Fruit fly (Drosophila melanogaster) whole organism, embryonic: ENCODE measurements around the gene CG10185.

Experiments
- Bteb2 ChIP-seq: fragments of 200-800 bp; sonication (Bioruptor generic); optimal IDR thresholded peaks from 2 replicates; lab custom pipeline; 2016; ENCODE audit warnings: missing biosample characterization, missing genetic modification characterization
- CG10274 ChIP-seq: fragments of 200-800 bp; sonication (Bioruptor generic); optimal IDR thresholded peaks from 3 replicates; lab custom pipeline; 2017; ENCODE audit warnings: missing biosample characterization, mild to moderate bottlenecking, missing genetic modification characterization
- CG10979 ChIP-seq: fragments of 200-800 bp; sonication (Bioruptor generic); optimal IDR thresholded peaks from 2 replicates; lab custom pipeline; 2018; ENCODE audit warnings: missing biosample characterization, mild to moderate bottlenecking, missing genetic modification characterization, moderate library complexity
- CG11696 ChIP-seq: fragments of 200-800 bp; sonication (Bioruptor generic); IDR thresholded peaks from 2 replicates; pipeline ENCODE4 v1.3.6; 2022; ENCODE audit warnings: missing biosample characterization, missing genetic modification characterization
- CG12391 ChIP-seq: fragments of 200-800 bp; sonication (Bioruptor generic); optimal IDR thresholded peaks from 3 replicates; lab custom pipeline; 2018; ENCODE audit warnings: missing biosample characterization, mild to moderate bottlenecking, missing genetic modification characterization, moderate library complexity
- CG13296 ChIP-seq: fragments of 200-800 bp; sonication (Bioruptor generic); optimal IDR thresholded peaks from 3 replicates; lab custom pipeline; 2018; ENCODE audit warnings: missing biosample characterization, mild to moderate bottlenecking, missing genetic modification characterization
- CG14965 ChIP-seq: fragments of 200-800 bp; sonication (Bioruptor generic); optimal IDR thresholded peaks from 2 replicates; lab custom pipeline; 2016; ENCODE audit warnings: missing biosample characterization, missing genetic modification characterization, borderline replicate concordance
- CG1529 ChIP-seq: fragments of 200-800 bp; sonication (Bioruptor generic); optimal IDR thresholded peaks from 3 replicates; lab custom pipeline; 2018; ENCODE audit warnings: missing biosample characterization, missing genetic modification characterization
- CG1603 ChIP-seq: fragments of 200-800 bp; sonication (Bioruptor generic); optimal IDR thresholded peaks from 2 replicates; lab custom pipeline; 2019; ENCODE audit warnings: missing biosample characterization, mild to moderate bottlenecking, missing genetic modification characterization, moderate library complexity
- CG16863 ChIP-seq: fragments of 200-800 bp; sonication (Bioruptor generic); optimal IDR thresholded peaks from 3 replicates; lab custom pipeline; 2016; ENCODE audit warnings: missing biosample characterization, missing genetic modification characterization
- CG18619 ChIP-seq: fragments of 200-800 bp; sonication (Bioruptor generic); optimal IDR thresholded peaks from 3 replicates; lab custom pipeline; 2017; ENCODE audit warnings: missing biosample characterization, mild to moderate bottlenecking, missing genetic modification characterization
- CG2116 ChIP-seq: fragments of 200-800 bp; sonication (Bioruptor generic); optimal IDR thresholded peaks from 3 replicates; lab custom pipeline; 2018; ENCODE audit warnings: missing biosample characterization, mild to moderate bottlenecking, missing genetic modification characterization
- CG2129 ChIP-seq: fragments of 200-800 bp; sonication (Bioruptor generic); IDR thresholded peaks from 2 replicates; pipeline ENCODE4 v1.3.6; 2022; ENCODE audit warnings: missing biosample characterization, missing genetic modification characterization; ENCODE audit not compliant: partially characterized antibody
- CG30020 ChIP-seq: fragments of 200-800 bp; optimal IDR thresholded peaks from 2 replicates; lab custom pipeline; 2019; ENCODE audit warnings: missing biosample characterization, mild to moderate bottlenecking, missing genetic modification characterization, moderate library complexity
- CG3163 ChIP-seq: fragments of 200-800 bp; sonication (Bioruptor generic); optimal IDR thresholded peaks from 3 replicates; lab custom pipeline; 2016; ENCODE audit warnings: missing biosample characterization, missing genetic modification characterization
- CG32532 ChIP-seq: fragments of 200-800 bp; sonication (Bioruptor generic); IDR thresholded peaks from 2 replicates; pipeline ENCODE4 v1.3.6; 2022; ENCODE audit warnings: missing biosample characterization, missing genetic modification characterization
- CG3847 ChIP-seq: fragments of 200-800 bp; sonication (Bioruptor generic); IDR thresholded peaks from 2 replicates; pipeline ENCODE4 v1.3.6; 2022; ENCODE audit warnings: missing biosample characterization, missing genetic modification characterization
- CG4854 ChIP-seq: fragments of 200-800 bp; sonication (Bioruptor generic); optimal IDR thresholded peaks from 2 replicates; lab custom pipeline; 2016; ENCODE audit warnings: missing biosample characterization, missing genetic modification characterization, inconsistent platforms
- CG5180 ChIP-seq: fragments of 200-800 bp; sonication (Bioruptor generic); optimal IDR thresholded peaks from 3 replicates; lab custom pipeline; 2017; ENCODE audit warnings: missing biosample characterization, missing genetic modification characterization, mild to moderate bottlenecking, moderate library complexity, missing genetic modification reagents
- CG7987 ChIP-seq: fragments of 200-800 bp; sonication (Bioruptor generic); optimal IDR thresholded peaks from 2 replicates; lab custom pipeline; 2018; ENCODE audit warnings: missing biosample characterization, mild to moderate bottlenecking, missing genetic modification characterization, moderate library complexity
- CG8089 ChIP-seq: fragments of 200-800 bp; sonication (Bioruptor generic); optimal IDR thresholded peaks from 3 replicates; lab custom pipeline; 2016; ENCODE audit warnings: missing biosample characterization, missing genetic modification characterization
- CG8944 ChIP-seq: fragments of 200-800 bp; sonication (Bioruptor generic); optimal IDR thresholded peaks from 3 replicates; lab custom pipeline; 2016; ENCODE audit warnings: missing biosample characterization, missing genetic modification characterization
- CG9876 ChIP-seq: fragments of 200-800 bp; sonication (Bioruptor generic); optimal IDR thresholded peaks from 2 replicates; lab custom pipeline; 2016; ENCODE audit warnings: missing biosample characterization, missing genetic modification characterization
- CrebB ChIP-seq: fragments of 200-800 bp; sonication (Bioruptor generic); optimal IDR thresholded peaks from 3 replicates; lab custom pipeline; 2018; ENCODE audit warnings: missing biosample characterization, mild to moderate bottlenecking, missing genetic modification characterization
- Opbp ChIP-seq: fragments of 200-800 bp; sonication (Bioruptor generic); IDR thresholded peaks from 3 replicates; pipeline ENCODE4 v1.3.6; 2022; ENCODE audit warnings: missing biosample characterization, missing genetic modification characterization; ENCODE audit not compliant: partially characterized antibody
- Pdp1 ChIP-seq, 2 experiments: fragments of 200-800 bp; sonication (Bioruptor generic); optimal IDR thresholded peaks; 3 replicates each; lab custom pipeline; 2016; ENCODE audit warnings: missing biosample characterization in 2 of 2, missing genetic modification characterization in 2 of 2, mild to moderate bottlenecking in 1 of 2, moderate library complexity in 1 of 2
- Rx ChIP-seq: fragments of 200-800 bp; sonication (Bioruptor generic); IDR thresholded peaks from 2 replicates; pipeline ENCODE4 v1.3.6; 2022; ENCODE audit warnings: missing biosample characterization, missing genetic modification characterization
- Sry-δ ChIP-seq: fragments of 200-800 bp; sonication (Bioruptor generic); optimal IDR thresholded peaks from 2 replicates; lab custom pipeline; 2016; ENCODE audit warnings: missing biosample characterization, missing genetic modification characterization
- Stat92E ChIP-seq, 3 experiments: fragments of >200 bp in 2 of 3; fragments of 200-800 bp in 1 of 3; sonication (Bioruptor generic) in 1 of 3; optimal IDR thresholded peaks; 2 replicates each; lab custom pipeline; 2017 to 2019; ENCODE audit warnings: missing biosample characterization in 3 of 3, missing genetic modification characterization in 3 of 3, mild to moderate bottlenecking in 1 of 3, moderate library complexity in 1 of 3
- aop ChIP-seq: fragments of 200-800 bp; sonication (Bioruptor generic); IDR thresholded peaks from 2 replicates; pipeline ENCODE4 v1.3.6; 2022; ENCODE audit warnings: missing biosample characterization, missing genetic modification characterization
- danr ChIP-seq: fragments of 200-800 bp; sonication (Bioruptor generic); IDR thresholded peaks from 2 replicates; pipeline ENCODE4 v1.3.6; 2022; ENCODE audit warnings: missing biosample characterization, missing genetic modification characterization
- dm ChIP-seq: fragments of 200-800 bp; sonication (Bioruptor generic); optimal IDR thresholded peaks from 3 replicates; lab custom pipeline; 2016; ENCODE audit warnings: missing biosample characterization, missing genetic modification characterization
- dmrt11E ChIP-seq: fragments of 200-800 bp; sonication (Bioruptor generic); optimal IDR thresholded peaks from 3 replicates; lab custom pipeline; 2018; ENCODE audit warnings: missing biosample characterization, mild to moderate bottlenecking, missing genetic modification characterization, moderate library complexity
- ewg ChIP-seq: fragments of 200-800 bp; sonication (Bioruptor generic); optimal IDR thresholded peaks from 3 replicates; lab custom pipeline; 2017; ENCODE audit warnings: mild to moderate bottlenecking, missing biosample characterization, missing genetic modification reagents, missing genetic modification characterization
- gcm2 ChIP-seq: fragments of 200-800 bp; sonication (Bioruptor generic); optimal IDR thresholded peaks from 2 replicates; lab custom pipeline; 2016; ENCODE audit warnings: missing biosample characterization, missing genetic modification characterization
- gfzf ChIP-seq: fragments of 200-800 bp; sonication (Bioruptor generic); optimal IDR thresholded peaks from 2 replicates; lab custom pipeline; 2016; ENCODE audit warnings: missing biosample characterization, mild to moderate bottlenecking, missing genetic modification characterization, moderate library complexity
- hb ChIP-seq: fragments of 200-800 bp; sonication (Bioruptor generic); IDR thresholded peaks from 3 replicates; pipeline ENCODE4 v1.3.6; 2022; ENCODE audit warnings: missing biosample characterization, missing genetic modification characterization; ENCODE audit not compliant: partially characterized antibody
- kay ChIP-seq: fragments of 200-800 bp; sonication (Bioruptor generic); optimal IDR thresholded peaks from 2 replicates; lab custom pipeline; 2016; ENCODE audit warnings: missing biosample characterization, missing genetic modification characterization
- knrl ChIP-seq: fragments of 200-800 bp; sonication (Bioruptor generic); IDR thresholded peaks from 3 replicates; pipeline ENCODE4 v1.3.6; 2022; ENCODE audit warnings: missing biosample characterization, missing genetic modification characterization; ENCODE audit not compliant: partially characterized antibody
- lbe ChIP-seq: fragments of 200-800 bp; sonication (Bioruptor generic); optimal IDR thresholded peaks from 2 replicates; lab custom pipeline; 2016; ENCODE audit warnings: missing biosample characterization, mild to moderate bottlenecking, missing genetic modification characterization
- nau ChIP-seq: fragments of 200-800 bp; sonication (Bioruptor generic); optimal IDR thresholded peaks from 3 replicates; lab custom pipeline; 2017; ENCODE audit warnings: missing biosample characterization, mild to moderate bottlenecking, missing genetic modification characterization, missing genetic modification reagents
- pan ChIP-seq, 4 experiments: fragments of >200 bp in 3 of 4; fragments of 200-800 bp in 1 of 4; sonication (Bioruptor generic) in 1 of 4; optimal IDR thresholded peaks in 3 of 4; IDR thresholded peaks in 1 of 4; 2 replicates each; pipeline versions ENCODE4 v1.3.6 to Lab custom; 2017 to 2022; ENCODE audit warnings: missing biosample characterization in 2 of 4, missing genetic modification characterization in 2 of 4, mixed read lengths in 1 of 4
- pfk ChIP-seq: fragments of 200-800 bp; sonication (Bioruptor generic); optimal IDR thresholded peaks from 2 replicates; lab custom pipeline; 2018; ENCODE audit warnings: missing biosample characterization, mild to moderate bottlenecking, missing genetic modification characterization, moderate library complexity
- repo ChIP-seq: fragments of 200-800 bp; sonication (Bioruptor generic); optimal IDR thresholded peaks from 2 replicates; lab custom pipeline; 2016; ENCODE audit warnings: missing biosample characterization, missing genetic modification characterization
- sisA ChIP-seq: fragments of 200-800 bp; sonication (Bioruptor generic); IDR thresholded peaks from 2 replicates; pipeline ENCODE4 v1.3.6; 2022; ENCODE audit warnings: missing biosample characterization, missing genetic modification characterization
- slou ChIP-seq: fragments of 200-800 bp; sonication (Bioruptor generic); optimal IDR thresholded peaks from 3 replicates; lab custom pipeline; 2016; ENCODE audit warnings: missing biosample characterization, missing genetic modification characterization
- tll ChIP-seq, 2 experiments: fragments of 200-800 bp in 1 of 2; fragments of >200 bp in 1 of 2; sonication (Bioruptor generic) in 1 of 2; optimal IDR thresholded peaks; 2 replicates each; lab custom pipeline; 2017 to 2019; ENCODE audit warnings: missing biosample characterization in 2 of 2, missing genetic modification characterization in 2 of 2, mild to moderate bottlenecking in 1 of 2, moderate library complexity in 1 of 2
- tna ChIP-seq: fragments of 200-800 bp; sonication (Bioruptor generic); IDR thresholded peaks from 2 replicates; pipeline ENCODE4 v1.3.6; 2022; ENCODE audit warnings: missing biosample characterization, missing genetic modification characterization; ENCODE audit not compliant: partially characterized antibody
- unpg ChIP-seq: fragments of 200-800 bp; sonication (Bioruptor generic); optimal IDR thresholded peaks from 3 replicates; lab custom pipeline; 2018; ENCODE audit warnings: missing biosample characterization, mild to moderate bottlenecking, missing genetic modification characterization, moderate library complexity

The CG10185 gene

DNA sequence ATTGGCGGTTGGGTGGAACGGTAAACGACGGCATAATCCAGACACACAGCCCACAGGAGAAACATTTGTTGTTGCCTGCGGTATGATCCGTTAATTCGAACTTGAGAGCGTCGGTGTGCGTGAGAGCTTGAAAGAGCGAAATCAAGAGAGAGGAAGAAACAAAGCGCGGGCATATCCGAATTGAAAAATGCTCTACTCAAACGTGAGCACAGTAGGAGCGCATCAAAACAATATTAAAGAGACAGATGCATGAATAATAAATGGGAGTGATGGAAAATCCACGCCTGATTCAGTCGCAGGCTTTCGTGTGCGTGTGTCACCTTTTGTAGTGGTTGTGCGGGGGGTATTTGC, 16.1 kb downstream of the CG10185 start (continued):
- TF ChIP-seq gfzf: no peak
- no peak for TF ChIP-seq CG2116
- no peak for TF ChIP-seq CG1603 (tag; lab: Kevin White, UChicago)
- TF ChIP-seq CG5180 (GFP tag; lab: Kevin White, UChicago): peak; percentile 69
- TF ChIP-seq danr: no peak
- TF ChIP-seq CG3163 (GFP tag; lab: Kevin White, UChicago): peak; percentile 75
- TF ChIP-seq CG4854 (GFP tag; lab: Kevin White, UChicago): no peak
- no peak for TF ChIP-seq CG10979 (tag; lab: Kevin White, UChicago)
- TF ChIP-seq knrl (GFP tag; lab: Robert Waterston, UW): no peak
- TF ChIP-seq CG1529 (GFP tag; lab: Kevin White, UChicago): no peak
- TF ChIP-seq gcm2 (GFP tag; lab: Kevin White, UChicago): no peak
- no peak for TF ChIP-seq CG18619
- no peak for TF ChIP-seq CrebB
- TF ChIP-seq unpg (GFP tag; lab: Kevin White, UChicago): no peak
- TF ChIP-seq CG10274 (GFP tag; lab: Kevin White, UChicago): peak; percentile 88
- TF ChIP-seq CG14965: no peak
- TF ChIP-seq tll (GFP tag; optimal IDR thresholded peaks at IDR 0.05; lab: Kevin White, UChicago): no peak
- no peak for TF ChIP-seq aop (GFP tag; lab: Robert Waterston, UW)
- TF ChIP-seq CG7987 (GFP tag; lab: Kevin White, UChicago): no peak
- TF ChIP-seq CG2129: no peak
- no peak for TF ChIP-seq dm (GFP tag; lab: Kevin White, UChicago)
- TF ChIP-seq kay (GFP tag; lab: Kevin White, UChicago): no peak
- no peak for TF ChIP-seq CG30020 (tag; lab: Kevin White, UChicago)
- no peak for TF ChIP-seq CG3847 (GFP tag; lab: Robert Waterston, UW)
- no peak for TF ChIP-seq Stat92E (GFP tag; optimal IDR thresholded peaks at IDR 0.05; lab: Kevin White, UChicago)
- TF ChIP-seq tna: no peak
- no peak for TF ChIP-seq lbe (GFP tag; lab: Kevin White, UChicago)
- no peak for TF ChIP-seq pan (optimal IDR thresholded peaks at IDR 0.05; lab: Kevin White, UChicago)
- TF ChIP-seq pan (GFP tag; optimal IDR thresholded peaks at IDR 0.05 in 1 of 2, IDR thresholded peaks at IDR 0.05 in 1 of 2): peak in 1 of 2 experiments; percentile 36
- peak; percentile 28; the same call in 1 of the 2 replicates for TF ChIP-seq sisA
- TF ChIP-seq, all 482 proteins: peak for 36

DNA sequence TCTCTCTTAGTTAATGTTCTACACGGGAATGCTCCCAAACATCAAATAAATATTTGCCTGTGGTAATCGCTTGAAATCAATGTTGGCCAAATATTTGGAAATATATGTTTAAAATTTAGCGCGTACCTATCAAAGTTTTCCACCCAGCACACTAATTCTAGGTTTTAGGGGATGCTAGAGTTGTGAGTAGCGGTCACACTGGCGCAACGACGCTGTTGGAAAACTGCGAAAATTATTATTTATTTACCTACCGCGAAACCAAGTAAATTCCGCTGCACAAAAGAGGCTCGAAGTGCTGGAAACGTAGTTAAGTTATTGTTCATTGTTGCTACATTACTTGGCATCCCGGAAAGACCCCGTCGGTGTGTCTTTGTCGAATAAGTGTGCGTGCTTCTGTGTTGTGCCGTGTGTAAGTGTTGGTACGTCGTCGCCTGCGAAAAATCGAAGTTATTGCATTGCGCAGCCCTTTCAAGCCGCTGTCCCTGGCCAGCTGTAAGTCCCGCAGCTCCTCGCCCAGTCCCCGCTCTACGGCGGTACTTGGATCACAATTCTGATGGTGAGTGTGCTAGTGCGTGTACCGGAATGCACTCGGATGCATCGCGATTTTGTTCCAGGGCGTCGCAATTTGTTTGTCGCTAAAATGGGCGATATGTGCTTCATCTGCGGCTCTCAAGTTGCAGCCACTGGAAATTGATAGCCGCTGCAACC, 16.6 kb downstream of the CG10185 start, which contains the start of gene msps:
msps (plus strand) TSS at position 181 of the 708 bp plus-strand sequence.
- TF ChIP-seq Opbp: peak; percentile 74; the same call in 2 of the 3 replicates
- no peak for TF ChIP-seq nau
- no peak for TF ChIP-seq CG32532 (GFP tag; lab: Robert Waterston, UW)
- TF ChIP-seq hb (GFP tag; lab: Robert Waterston, UW): peak; percentile 61
- TF ChIP-seq CG13296: no peak
- TF ChIP-seq Stat92E (GFP tag; optimal IDR thresholded peaks at IDR 0.05; lab: Kevin White, UChicago): peak in 1 of 3 experiments; percentile 1
- no peak for TF ChIP-seq CG8089 (GFP tag; lab: Kevin White, UChicago)
- TF ChIP-seq CG11696 (GFP tag; lab: Robert Waterston, UW): no peak
- TF ChIP-seq Bteb2 (GFP tag; lab: Kevin White, UChicago): no peak
- no peak for TF ChIP-seq repo (GFP tag; lab: Kevin White, UChicago)
- no peak for TF ChIP-seq lbe (GFP tag; lab: Kevin White, UChicago)
- TF ChIP-seq dmrt11E (tag; lab: Kevin White, UChicago): no peak
- peak; percentile 28 for TF ChIP-seq ewg (GFP tag; lab: Kevin White, UChicago)
- no peak for TF ChIP-seq slou
- TF ChIP-seq CG12391 (tag; lab: Kevin White, UChicago): no peak
- TF ChIP-seq CG16863: no peak
- no peak for TF ChIP-seq pfk (GFP tag; lab: Kevin White, UChicago)
- no peak for TF ChIP-seq CG9876 (GFP tag; lab: Kevin White, UChicago)
- peak; percentile 50 for TF ChIP-seq Sry-δ (GFP tag; lab: Kevin White, UChicago)
- no peak for TF ChIP-seq Pdp1 (GFP tag; optimal IDR thresholded peaks at IDR 0.05; lab: Kevin White, UChicago)
- TF ChIP-seq Rx (GFP tag; lab: Robert Waterston, UW): no peak
- no peak for TF ChIP-seq CG8944 (GFP tag; lab: Kevin White, UChicago)
